Worm (Caenorhabditis elegans): Measurements from ENCODE around the gene F56D2.5.

Gene F56D2.5

DNA sequence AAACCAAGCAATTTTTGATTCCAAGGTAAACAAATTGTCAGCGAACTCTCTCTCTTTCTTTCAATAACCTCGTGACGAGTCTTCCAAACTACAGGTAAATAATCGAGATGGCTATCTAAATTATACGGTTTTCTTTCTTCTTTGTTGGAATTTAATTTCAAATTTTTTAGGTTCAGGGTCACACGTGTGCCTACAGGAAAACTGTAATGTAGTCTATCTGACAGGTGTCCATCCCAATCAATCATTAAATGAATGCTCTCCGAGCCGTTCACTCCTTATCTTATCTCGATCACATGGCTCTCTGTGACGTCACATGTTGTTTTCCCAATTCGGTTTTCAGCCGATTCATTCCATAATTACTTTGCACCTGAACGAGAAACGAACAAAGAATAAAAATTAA is 28.1 kb downstream of the F56D2.5 start (continued):
- TF ChIP-seq Y105C5A.15 (GFP tag; IDR thresholded peaks at IDR 0.05) (no peak), zag-1 (tag; optimal IDR thresholded peaks at IDR 0.05) (no peak), nhr-41 (GFP tag; IDR thresholded peaks at IDR 0.05) (no peak), nhr-11 (tag; optimal IDR thresholded peaks at IDR 0.05) (no peak), arid-1 (GFP tag; conservative IDR thresholded peaks at IDR 0.05) (no peak), ZK337.2 (GFP tag; IDR thresholded peaks at IDR 0.05) (no peak), daf-8 (GFP tag; IDR thresholded peaks at IDR 0.05) (no peak), lin-15B (tag; optimal IDR thresholded peaks at IDR 0.05) (no peak), R02D3.7 (tag; optimal IDR thresholded peaks at IDR 0.05) (no peak), snpc-4 (tag; optimal IDR thresholded peaks at IDR 0.05) (no peak), ces-1 (GFP tag; optimal IDR thresholded peaks at IDR 0.05) (no peak), fos-1 (tag; optimal IDR thresholded peaks at IDR 0.05) (no peak), T26A8.4 (GFP tag; IDR thresholded peaks at IDR 0.05) (no peak; the same call in 1 of the 2 replicates), aha-1 (tag) (no peak), dmd-9 (GFP tag; IDR thresholded peaks at IDR 0.05) (no peak), Y75B8A.6 (GFP tag; IDR thresholded peaks at IDR 0.05) (0 out of 2 replicates have a peak, but pooled peaks have one; percentile 42), mes-2 (tag; optimal IDR thresholded peaks at IDR 0.05; ENCODE audit: poor library complexity, severe bottlenecking) (peak; percentile 16), mxl-2 (GFP tag; conservative IDR thresholded peaks at IDR 0.05) (no peak), F49E8.2 (tag; optimal IDR thresholded peaks at IDR 0.05; ENCODE audit: borderline replicate concordance) (no peak), pqm-1 (tag; optimal IDR thresholded peaks at IDR 0.05) (no peak), daf-19 (GFP tag; conservative IDR thresholded peaks at IDR 0.05) (no peak), Y48G9A.11 (GFP tag; IDR thresholded peaks at IDR 0.05) (no peak), lin-39 (tag; optimal IDR thresholded peaks at IDR 0.05) (no peak), jun-1 (tag; optimal IDR thresholded peaks at IDR 0.05) (no peak), sdz-12 (GFP tag; optimal IDR thresholded peaks at IDR 0.05) (no peak), snpc-1.2 (GFP tag; IDR thresholded peaks at IDR 0.05) (no peak), hif-1 (tag; optimal IDR thresholded peaks at IDR 0.05) (no peak), dmd-8 (GFP tag; IDR thresholded peaks at IDR 0.05) (no peak), skn-1 (tag; optimal IDR thresholded peaks at IDR 0.05) (no peak), mdl-1 (tag; optimal IDR thresholded peaks at IDR 0.05) (peak in 1 of 2 experiments; percentile 5), dmd-6 (GFP tag; IDR thresholded peaks at IDR 0.05) (peak; percentile 89), lin-38 (GFP tag; IDR thresholded peaks at IDR 0.05) (peak; percentile 28; the same call in 1 of the 2 replicates), madf-5 (GFP tag; IDR thresholded peaks at IDR 0.05) (no peak), nhr-77 (tag; optimal IDR thresholded peaks at IDR 0.05) (peak; percentile 55), nhr-10 (tag; optimal IDR thresholded peaks at IDR 0.05) (no peak), Y5F2A.4 (GFP tag; optimal IDR thresholded peaks at IDR 0.05) (no peak), lin-13 (GFP tag; optimal IDR thresholded peaks at IDR 0.05) (no peak), ZK546.5 (tag; optimal IDR thresholded peaks at IDR 0.05) (no peak), unc-39 (tag; optimal IDR thresholded peaks at IDR 0.05) (no peak), egl-27 (tag; optimal IDR thresholded peaks at IDR 0.05) (no peak), D1046.2 (GFP tag; IDR thresholded peaks at IDR 0.05) (no peak), lim-7 (GFP tag; IDR thresholded peaks at IDR 0.05) (no peak), spr-1 (tag; optimal IDR thresholded peaks at IDR 0.05) (no peak), zfp-2 (tag; optimal IDR thresholded peaks at IDR 0.05) (no peak), ceh-20 (GFP tag; IDR thresholded peaks at IDR 0.05) (peak; percentile 31; the same call in 1 of the 2 replicates), zfp-3 (GFP tag; conservative IDR thresholded peaks at IDR 0.05) (no peak), daf-12 (tag; optimal IDR thresholded peaks at IDR 0.05) (no peak), nhr-237 (tag; optimal IDR thresholded peaks at IDR 0.05) (no peak), attf-4 (tag; optimal IDR thresholded peaks at IDR 0.05) (no peak), madf-9 (GFP tag; conservative IDR thresholded peaks at IDR 0.05) (no peak), tra-1 (GFP tag; IDR thresholded peaks at IDR 0.05) (peak; percentile 72), nhr-6 (tag; optimal IDR thresholded peaks at IDR 0.05) (no peak), php-3 (GFP tag; IDR thresholded peaks at IDR 0.05) (peak; percentile 84)

Measured in whole organism, L4 larva.